Worm (Caenorhabditis elegans) whole organism, L2 larva: ENCODE data around the gene ttc-4.
A peak's percentile ranks its signal among the peaks of the same experiment; 100 is the strongest.

Experiments used
- C34F6.9 ChIP-seq: fragments of 150-350 bp; optimal IDR thresholded peaks from 2 replicates; lab custom pipeline; 2014; ENCODE audit warnings: missing biosample characterization, missing genetic modification characterization
- F13H6.1 ChIP-seq: sonication (generic microtip); optimal IDR thresholded peaks from 2 replicates; lab custom pipeline; 2016; ENCODE audit warnings: missing genetic modification characterization, missing compliant biosample characterization
- R02D3.7 ChIP-seq: fragments of 150-350 bp; optimal IDR thresholded peaks from 2 replicates; lab custom pipeline; 2014; ENCODE audit warnings: missing biosample characterization, missing genetic modification characterization
- Y55F3AM.14 ChIP-seq: fragments of 200-800 bp; sonication (Bioruptor generic); optimal IDR thresholded peaks from 2 replicates; lab custom pipeline; 2018; ENCODE audit warnings: mild to moderate bottlenecking, missing genetic modification characterization, missing compliant biosample characterization
- ZK546.5 ChIP-seq: sonication (generic microtip); optimal IDR thresholded peaks from 2 replicates; lab custom pipeline; 2017; ENCODE audit warnings: missing biosample characterization, missing genetic modification characterization
- alr-1 ChIP-seq: fragments of 150-350 bp; optimal IDR thresholded peaks from 2 replicates; lab custom pipeline; 2014; ENCODE audit warnings: missing biosample characterization, missing genetic modification characterization
- blmp-1 ChIP-seq: sonication (generic microtip); optimal IDR thresholded peaks from 2 replicates; lab custom pipeline; 2017; ENCODE audit warnings: missing genetic modification characterization, mild to moderate bottlenecking, missing compliant biosample characterization, antibody characterized with exemption, moderate library complexity; ENCODE audit not compliant: insufficient read depth
- ceh-16 ChIP-seq: fragments of 150-350 bp; optimal IDR thresholded peaks from 2 replicates; lab custom pipeline; 2014; ENCODE audit warnings: missing biosample characterization, missing genetic modification characterization
- ceh-82 ChIP-seq: fragments of 150-350 bp; optimal IDR thresholded peaks from 2 replicates; lab custom pipeline; 2014; ENCODE audit warnings: missing biosample characterization, missing genetic modification characterization
- crh-2 ChIP-seq: sonication (generic microtip); optimal IDR thresholded peaks from 2 replicates; lab custom pipeline; 2017; ENCODE audit warnings: missing biosample characterization, missing genetic modification characterization
- dmd-4 ChIP-seq: sonication (generic microtip); optimal IDR thresholded peaks from 2 replicates; lab custom pipeline; 2017; ENCODE audit warnings: missing biosample characterization, missing genetic modification characterization
- egl-27 ChIP-seq: sonication (generic microtip); optimal IDR thresholded peaks from 3 replicates; lab custom pipeline; 2017; ENCODE audit warnings: missing biosample characterization, missing genetic modification reagents, missing genetic modification characterization
- fos-1 ChIP-seq: fragments of 150-350 bp; optimal IDR thresholded peaks from 2 replicates; lab custom pipeline; 2014; ENCODE audit warnings: missing biosample characterization, missing genetic modification characterization
- gmeb-1 ChIP-seq: fragments of 150-350 bp; optimal IDR thresholded peaks from 2 replicates; lab custom pipeline; 2014; ENCODE audit warnings: missing biosample characterization, missing genetic modification characterization
- lin-11 ChIP-seq: fragments of 150-350 bp; sonication (generic microtip); optimal IDR thresholded peaks from 2 replicates; lab custom pipeline; 2014; ENCODE audit warnings: missing biosample characterization, missing genetic modification characterization, inconsistent platforms, mixed read lengths
- lin-13 ChIP-seq: fragments of 150-350 bp; optimal IDR thresholded peaks from 2 replicates; lab custom pipeline; 2014; ENCODE audit warnings: missing biosample characterization, missing genetic modification reagents, missing genetic modification characterization
- lsy-2 ChIP-seq, 2 experiments: fragments of 150-350 bp in 1 of 2; sonication (generic microtip) in 1 of 2; optimal IDR thresholded peaks; 2 replicates each; lab custom pipeline; 2014 to 2017; ENCODE audit warnings: missing biosample characterization in 2 of 2, missing genetic modification characterization in 2 of 2
- mab-5 ChIP-seq: fragments of 150-350 bp; optimal IDR thresholded peaks from 2 replicates; lab custom pipeline; 2014; ENCODE audit warnings: missing biosample characterization, missing genetic modification characterization
- mbf-1 ChIP-seq: sonication (generic microtip); optimal IDR thresholded peaks from 2 replicates; lab custom pipeline; 2017; ENCODE audit warnings: missing biosample characterization, missing genetic modification characterization
- mdl-1 ChIP-seq, 2 experiments: fragments of 150-350 bp in 1 of 2; sonication (generic microtip) in 1 of 2; optimal IDR thresholded peaks; 2 replicates each; lab custom pipeline; 2017; ENCODE audit warnings: missing biosample characterization in 2 of 2, missing genetic modification characterization in 2 of 2
- nhr-10 ChIP-seq: sonication (generic microtip); optimal IDR thresholded peaks from 2 replicates; lab custom pipeline; 2017; ENCODE audit warnings: missing biosample characterization, missing genetic modification characterization
- nhr-11 ChIP-seq: fragments of 150-350 bp; optimal IDR thresholded peaks from 2 replicates; lab custom pipeline; 2014; ENCODE audit warnings: missing biosample characterization, missing genetic modification characterization
- nhr-12 ChIP-seq: fragments of 150-350 bp; optimal IDR thresholded peaks from 2 replicates; lab custom pipeline; 2014; ENCODE audit warnings: missing biosample characterization, missing genetic modification characterization
- nhr-129 ChIP-seq: fragments of 150-350 bp; optimal IDR thresholded peaks from 2 replicates; lab custom pipeline; 2014; ENCODE audit warnings: missing biosample characterization, missing genetic modification characterization
- nhr-23 ChIP-seq: fragments of 150-350 bp; optimal IDR thresholded peaks from 2 replicates; lab custom pipeline; 2014; ENCODE audit warnings: missing biosample characterization, missing genetic modification reagents, missing genetic modification characterization
- nhr-25 ChIP-seq: fragments of 150-350 bp; sonication (generic microtip); optimal IDR thresholded peaks from 3 replicates; lab custom pipeline; 2014; ENCODE audit warnings: missing biosample characterization, missing genetic modification characterization
- nhr-6 ChIP-seq: fragments of 150-350 bp; optimal IDR thresholded peaks from 2 replicates; lab custom pipeline; 2014; ENCODE audit warnings: missing biosample characterization, missing genetic modification characterization
- peb-1 ChIP-seq: fragments of 150-350 bp; optimal IDR thresholded peaks from 2 replicates; lab custom pipeline; 2014; ENCODE audit warnings: missing biosample characterization, missing genetic modification characterization
- sem-4 ChIP-seq: fragments of 150-350 bp; optimal IDR thresholded peaks from 2 replicates; lab custom pipeline; 2014; ENCODE audit warnings: missing biosample characterization, missing genetic modification reagents, missing genetic modification characterization
- skn-1 ChIP-seq: sonication (generic microtip); optimal IDR thresholded peaks from 2 replicates; lab custom pipeline; 2017; ENCODE audit warnings: missing biosample characterization, missing genetic modification characterization
- sma-3 ChIP-seq: sonication (generic microtip); optimal IDR thresholded peaks from 2 replicates; lab custom pipeline; 2016; ENCODE audit warnings: missing genetic modification reagents, missing genetic modification characterization, missing compliant biosample characterization
- sma-9 ChIP-seq, 2 experiments: fragments of 150-350 bp in 1 of 2; sonication (generic microtip) in 1 of 2; optimal IDR thresholded peaks; 2 replicates each; lab custom pipeline; 2014 to 2016; ENCODE audit warnings: missing genetic modification characterization in 2 of 2, mild to moderate bottlenecking in 1 of 2, missing biosample characterization in 1 of 2, missing compliant biosample characterization in 1 of 2, missing genetic modification reagents in 1 of 2, moderate library complexity in 1 of 2
- snpc-4 ChIP-seq: fragments of 150-350 bp; optimal IDR thresholded peaks from 2 replicates; lab custom pipeline; 2014; ENCODE audit warnings: missing biosample characterization, missing genetic modification characterization
- unc-55 ChIP-seq: fragments of 150-350 bp; sonication (generic microtip); optimal IDR thresholded peaks from 3 replicates; lab custom pipeline; 2014; ENCODE audit warnings: missing biosample characterization, missing genetic modification reagents, missing genetic modification characterization
- unc-62 ChIP-seq: fragments of 150-350 bp; optimal IDR thresholded peaks from 2 replicates; lab custom pipeline; 2014; ENCODE audit warnings: missing biosample characterization, missing genetic modification reagents, missing genetic modification characterization
- zag-1 ChIP-seq: fragments of 150-350 bp; optimal IDR thresholded peaks from 2 replicates; lab custom pipeline; 2014; ENCODE audit warnings: missing biosample characterization, missing genetic modification characterization
- ztf-1 ChIP-seq: fragments of 200-800 bp; sonication (Bioruptor generic); conservative IDR thresholded peaks from 2 replicates; pipeline ENCODE4 v1.3.6; 2022; ENCODE audit warnings: missing genetic modification characterization, missing compliant biosample characterization

ttc-4 gene

DNA sequence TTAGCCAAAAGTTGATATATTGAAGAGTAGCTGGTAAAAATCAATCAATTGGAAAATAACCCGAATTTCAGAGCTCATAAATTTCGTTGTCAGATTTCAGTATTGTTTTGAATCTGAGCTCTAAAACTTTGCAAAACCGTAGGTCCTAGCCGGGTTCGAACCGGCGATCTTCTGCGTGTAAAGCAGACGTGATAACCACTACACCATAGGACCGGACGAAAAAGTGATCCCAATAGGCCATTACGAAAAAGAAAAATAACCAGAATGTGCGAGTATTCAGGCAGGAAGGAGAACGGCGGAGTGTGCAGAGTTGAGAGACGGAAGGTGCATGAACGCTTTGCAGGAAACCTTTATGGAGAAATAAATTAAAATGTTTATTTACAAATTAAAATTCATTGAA lies 17.5 kb upstream of the ttc-4 start:
- peak; percentile 46 for TF ChIP-seq C34F6.9 (tag; lab: Kevin White, UChicago)
- TF ChIP-seq gmeb-1 (tag; lab: Kevin White, UChicago): peak; percentile 28
- TF ChIP-seq crh-2 (tag; lab: Kevin White, UChicago): peak; percentile 43
- peak; percentile 34 for TF ChIP-seq lin-11
- TF ChIP-seq mdl-1 (tag; optimal IDR thresholded peaks at IDR 0.05; lab: Kevin White, UChicago): no peak
- TF ChIP-seq nhr-129 (tag; lab: Kevin White, UChicago): peak; percentile 71
- TF ChIP-seq nhr-6 (tag; lab: Kevin White, UChicago): no peak
- peak; percentile 33 for TF ChIP-seq snpc-4 (tag; lab: Kevin White, UChicago)
- peak; percentile 42 for TF ChIP-seq sma-9 (GFP tag; optimal IDR thresholded peaks at IDR 0.05; lab: Kevin White, UChicago)
- TF ChIP-seq sma-9 (tag; optimal IDR thresholded peaks at IDR 0.05; lab: Kevin White, UChicago): no peak
- TF ChIP-seq unc-55: peak; percentile 65
- TF ChIP-seq fos-1: peak; percentile 49

DNA sequence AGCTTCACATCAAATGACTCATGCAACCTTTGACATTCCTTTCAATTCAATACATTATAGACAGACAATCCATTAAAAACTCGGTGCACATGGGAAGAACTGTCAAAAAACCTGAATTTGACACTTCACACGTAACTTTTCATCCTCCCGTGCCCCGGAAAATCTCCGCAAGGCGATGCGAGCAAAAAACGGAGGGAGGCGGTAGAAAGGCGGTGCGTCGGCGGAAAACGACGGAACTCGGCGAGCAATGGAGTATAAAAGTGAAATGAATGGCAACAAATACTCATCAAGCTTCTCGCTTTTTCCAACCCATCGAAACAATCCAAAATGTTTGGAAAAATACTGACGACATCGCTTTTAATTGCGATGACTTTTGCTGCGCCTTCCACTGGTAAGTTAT lies 16.5 kb upstream of the ttc-4 start, which contains the start of gene T25E4.1:
T25E4.1 (plus strand) TSS at position 301 of the 400 bp plus-strand sequence.
- no peak for TF ChIP-seq dmd-4 (tag; lab: Kevin White, UChicago)
- no peak for TF ChIP-seq peb-1 (tag; lab: Kevin White, UChicago)
- no peak for TF ChIP-seq ceh-82
- no peak for TF ChIP-seq lin-13 (GFP tag; lab: Kevin White, UChicago)
- TF ChIP-seq nhr-129 (tag; lab: Kevin White, UChicago): no peak
- TF ChIP-seq gmeb-1 (tag; lab: Kevin White, UChicago): no peak
- no peak for TF ChIP-seq sma-3 (GFP tag; lab: Kevin White, UChicago)
- TF ChIP-seq lsy-2 (tag; optimal IDR thresholded peaks at IDR 0.05; lab: Kevin White, UChicago): no peak

DNA sequence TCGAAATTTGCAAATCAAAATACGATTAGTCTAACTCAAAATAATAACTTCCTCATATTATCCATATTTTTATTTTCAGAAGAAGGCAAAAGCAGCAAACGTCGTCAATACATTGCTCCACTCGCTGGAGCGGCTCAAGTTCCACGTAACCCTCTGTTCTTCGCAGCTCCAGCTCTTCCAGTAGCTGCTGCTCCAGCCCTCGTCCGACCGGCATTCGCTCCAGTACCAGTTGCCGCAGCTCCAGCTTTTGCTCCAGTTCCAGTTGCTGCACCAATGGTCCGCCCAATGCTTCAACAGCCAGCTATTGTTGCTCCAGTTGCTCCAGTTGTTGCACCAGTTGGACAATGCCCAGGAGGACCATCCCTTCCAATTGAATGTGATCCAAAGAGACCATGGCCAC lies 15.8 kb upstream of the ttc-4 start:
- TF ChIP-seq mbf-1 (no peak), mab-5 (tag; lab: Kevin White, UChicago) (no peak), crh-2 (tag; lab: Kevin White, UChicago) (no peak), nhr-11 (tag; lab: Kevin White, UChicago) (no peak), alr-1 (no peak), ztf-1 (GFP tag; lab: Robert Waterston, UW) (no peak), mdl-1 (tag; optimal IDR thresholded peaks at IDR 0.05; lab: Kevin White, UChicago) (no peak), ceh-82 (no peak), lin-13 (GFP tag; lab: Kevin White, UChicago) (no peak), nhr-23 (tag; lab: Kevin White, UChicago) (no peak), nhr-12 (tag; lab: Kevin White, UChicago) (no peak), sem-4 (no peak), sma-3 (GFP tag; lab: Kevin White, UChicago) (no peak), gmeb-1 (tag; lab: Kevin White, UChicago) (no peak)

DNA sequence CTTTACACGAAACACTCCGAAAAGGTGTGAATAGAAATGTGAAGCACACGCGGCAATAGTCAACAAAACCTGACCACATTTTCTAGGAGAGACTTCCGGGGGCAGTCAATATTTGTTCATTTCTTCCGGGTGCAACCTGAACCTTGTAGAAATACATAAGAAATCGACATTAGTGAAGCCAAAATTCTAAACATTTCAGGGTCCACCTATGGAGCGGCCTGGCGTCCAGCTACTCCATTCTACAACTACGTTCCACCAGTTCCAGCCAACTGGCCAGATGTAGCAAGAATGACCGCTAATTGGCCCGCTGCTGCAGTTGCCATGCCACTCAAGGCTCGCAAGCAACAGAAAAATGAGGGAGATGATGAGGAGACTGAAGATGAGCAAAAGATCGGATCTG lies 15.3 kb upstream of the ttc-4 start:
- no peak for TF ChIP-seq mbf-1
- TF ChIP-seq nhr-25: no peak
- TF ChIP-seq fos-1: no peak
- no peak for TF ChIP-seq mab-5 (tag; lab: Kevin White, UChicago)
- TF ChIP-seq R02D3.7: no peak
- TF ChIP-seq lin-11: no peak
- no peak for TF ChIP-seq Y55F3AM.14 (GFP tag; lab: Kevin White, UChicago)

DNA sequence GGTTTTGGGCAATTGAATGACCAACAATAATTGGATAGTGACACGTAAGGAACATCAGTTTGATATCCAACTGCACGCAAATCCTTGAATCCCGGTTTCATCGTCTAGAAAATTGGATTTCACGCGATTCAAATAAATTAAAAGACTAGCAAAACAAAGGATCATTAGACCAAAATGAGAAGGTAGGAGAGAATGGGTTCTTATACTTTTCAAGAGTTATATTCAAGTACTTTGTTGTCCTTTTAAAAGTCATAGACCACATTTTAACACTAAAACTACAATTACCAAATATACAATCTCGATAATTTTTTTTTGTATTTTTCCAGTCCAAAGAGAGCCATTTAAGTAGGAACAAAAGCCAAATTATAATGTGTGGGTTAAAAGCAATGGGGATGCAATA lies 12.2 kb upstream of the ttc-4 start, which contains the start of gene T25E4.2:
T25E4.2 (minus strand) TSS at position 101 of the 400 bp plus-strand sequence.
- TF ChIP-seq blmp-1 (no peak), ZK546.5 (tag; lab: Kevin White, UChicago) (no peak), crh-2 (tag; lab: Kevin White, UChicago) (no peak), Y55F3AM.14 (GFP tag; lab: Kevin White, UChicago) (no peak), nhr-25 (no peak), ceh-82 (no peak), sem-4 (no peak), nhr-23 (tag; lab: Kevin White, UChicago) (no peak)

DNA sequence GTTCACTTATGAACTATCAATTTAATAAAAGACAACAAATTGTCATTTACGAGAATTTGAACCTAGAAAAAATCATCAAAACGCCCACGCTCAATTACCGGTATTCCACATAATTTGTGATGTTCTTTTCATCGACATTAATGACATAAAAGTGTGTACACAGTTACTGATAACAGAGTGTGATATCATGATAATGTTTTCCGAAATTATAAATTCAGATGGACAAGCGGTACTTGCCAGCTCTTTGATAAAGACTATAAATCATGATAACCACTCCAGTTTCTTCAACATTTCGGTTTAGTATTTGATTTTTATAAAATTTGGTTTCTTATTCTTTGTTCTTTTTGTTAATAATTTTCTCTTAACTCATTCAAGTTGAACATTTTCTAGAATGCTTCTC lies 8.7 kb upstream of the ttc-4 start, which contains the start of gene lys-8:
lys-8 (plus strand) TSS at position 391 of the 400 bp plus-strand sequence.
- TF ChIP-seq sma-9 (GFP tag; optimal IDR thresholded peaks at IDR 0.05; lab: Kevin White, UChicago): peak; percentile 78
- TF ChIP-seq sma-9 (tag; optimal IDR thresholded peaks at IDR 0.05; lab: Kevin White, UChicago): no peak
- TF ChIP-seq dmd-4 (tag; lab: Kevin White, UChicago): no peak
- TF ChIP-seq egl-27 (tag; lab: Kevin White, UChicago): no peak
- TF ChIP-seq unc-62: no peak
- peak; percentile 97 for TF ChIP-seq fos-1
- TF ChIP-seq sem-4: no peak
- TF ChIP-seq mab-5 (tag; lab: Kevin White, UChicago): no peak
- TF ChIP-seq ceh-16 (tag; lab: Kevin White, UChicago): no peak
- peak; percentile 52 for TF ChIP-seq F13H6.1 (tag; lab: Kevin White, UChicago)
- TF ChIP-seq zag-1 (tag; lab: Kevin White, UChicago): no peak
- TF ChIP-seq peb-1 (tag; lab: Kevin White, UChicago): no peak
- TF ChIP-seq nhr-10 (tag; lab: Kevin White, UChicago): no peak
- peak; percentile 58 for TF ChIP-seq skn-1 (tag; lab: Kevin White, UChicago)
- TF ChIP-seq crh-2 (tag; lab: Kevin White, UChicago): peak; percentile 67
- TF ChIP-seq gmeb-1 (tag; lab: Kevin White, UChicago): peak; percentile 32
- no peak for TF ChIP-seq sma-3 (GFP tag; lab: Kevin White, UChicago)
